Worm (Caenorhabditis elegans): ENCODE data around the gene T05C12.8.
A peak's percentile ranks its signal among the peaks of the same experiment; 100 is the strongest.

T05C12.8 gene

ce11 chrII:8214367-8214766, 24.0 kb upstream of the T05C12.8 start, which contains the start of gene M110.10:
Gene M110.10, minus strand, starts transcription at chrII:8214467.
- no peak for TF ChIP-seq flh-1 (GFP tag; optimal IDR thresholded peaks at IDR 0.05)
- no peak for TF ChIP-seq cnd-1 (tag; optimal IDR thresholded peaks at IDR 0.05)
- no peak for TF ChIP-seq drap-1 (GFP tag; optimal IDR thresholded peaks at IDR 0.05)
- no peak for TF ChIP-seq elt-3 (tag; optimal IDR thresholded peaks at IDR 0.05)
- no peak for TF ChIP-seq lin-13 (tag; optimal IDR thresholded peaks at IDR 0.05)
- TF ChIP-seq ham-2 (GFP tag; optimal IDR thresholded peaks at IDR 0.05) = no peak
- no peak for TF ChIP-seq ceh-83 (GFP tag; optimal IDR thresholded peaks at IDR 0.05)
- TF ChIP-seq lin-32 (GFP tag; optimal IDR thresholded peaks at IDR 0.05) = no peak
- TF ChIP-seq nhr-28 (tag; optimal IDR thresholded peaks at IDR 0.05) = no peak
- no peak for TF ChIP-seq elt-1 (tag; optimal IDR thresholded peaks at IDR 0.05; ENCODE audit: borderline replicate concordance, insufficient read depth)
- no peak for TF ChIP-seq pha-4 (tag; optimal IDR thresholded peaks at IDR 0.05)
- TF ChIP-seq sptf-1 (tag; optimal IDR thresholded peaks at IDR 0.05) = no peak
- no peak for TF ChIP-seq M03D4.4 (tag; optimal IDR thresholded peaks at IDR 0.05)
- no peak for TF ChIP-seq hlh-1 (tag; optimal IDR thresholded peaks at IDR 0.05)
- TF ChIP-seq nhr-237 (tag; optimal IDR thresholded peaks at IDR 0.05) = no peak
- no peak for TF ChIP-seq tbx-8 (GFP tag; optimal IDR thresholded peaks at IDR 0.05)

- TF ChIP-seq lin-32 (GFP tag; optimal IDR thresholded peaks at IDR 0.05) (no peak), bed-3 (GFP tag; optimal IDR thresholded peaks at IDR 0.05) (no peak), snpc-4 (tag; optimal IDR thresholded peaks at IDR 0.05) (no peak), unc-120 (tag; optimal IDR thresholded peaks at IDR 0.05; ENCODE audit: poor library complexity, severe bottlenecking) (no peak), elt-1 (tag; optimal IDR thresholded peaks at IDR 0.05; ENCODE audit: borderline replicate concordance, insufficient read depth) (no peak), mab-5 (tag; optimal IDR thresholded peaks at IDR 0.05) (no peak), ces-1 (GFP tag; optimal IDR thresholded peaks at IDR 0.05) (no peak), blmp-1 (tag; optimal IDR thresholded peaks at IDR 0.05) (no peak), unc-62 (GFP tag; optimal IDR thresholded peaks at IDR 0.05) (no peak), lin-13 (tag; optimal IDR thresholded peaks at IDR 0.05) (no peak), mls-2 (tag; optimal IDR thresholded peaks at IDR 0.05) (no peak), drap-1 (GFP tag; optimal IDR thresholded peaks at IDR 0.05) (no peak), elt-3 (tag; optimal IDR thresholded peaks at IDR 0.05) (no peak), nhr-237 (tag; optimal IDR thresholded peaks at IDR 0.05) (no peak), sptf-1 (tag; optimal IDR thresholded peaks at IDR 0.05) (no peak), zip-8 (tag; optimal IDR thresholded peaks at IDR 0.05) (no peak), tbx-8 (GFP tag; optimal IDR thresholded peaks at IDR 0.05) (no peak), sem-2 (GFP tag; optimal IDR thresholded peaks at IDR 0.05) (no peak)
Observed at ce11 chrII:8212680-8213079, 22.3 kb upstream of the T05C12.8 start, which contains the start of gene twk-3. Gene twk-3, minus strand, starts transcription at chrII:8212780.

ce11 chrII:8209476-8209875, 19.1 kb upstream of the T05C12.8 start, which contains the start of gene M110.8:
Gene M110.8, minus strand, starts transcription at chrII:8209576.
- no peak for TF ChIP-seq nhr-2 (tag; optimal IDR thresholded peaks at IDR 0.05)
- TF ChIP-seq M03D4.4 (tag; optimal IDR thresholded peaks at IDR 0.05) = no peak
- TF ChIP-seq lsy-2 (tag; optimal IDR thresholded peaks at IDR 0.05) = no peak
- TF ChIP-seq lin-32 (GFP tag; optimal IDR thresholded peaks at IDR 0.05) = no peak
- TF ChIP-seq pha-4 (tag; optimal IDR thresholded peaks at IDR 0.05) = no peak

ce11 chrII:8205612-8206011, 15.3 kb upstream of the T05C12.8 start:
- no peak for TF ChIP-seq nhr-237 (tag; optimal IDR thresholded peaks at IDR 0.05)
- TF ChIP-seq sem-2 (GFP tag; optimal IDR thresholded peaks at IDR 0.05) = no peak
- TF ChIP-seq snpc-4 (tag; optimal IDR thresholded peaks at IDR 0.05) = no peak
- TF ChIP-seq ceh-43 (GFP tag; optimal IDR thresholded peaks at IDR 0.05) = no peak
- no peak for TF ChIP-seq bed-3 (GFP tag; optimal IDR thresholded peaks at IDR 0.05)
- TF ChIP-seq drap-1 (GFP tag; optimal IDR thresholded peaks at IDR 0.05) = no peak
- no peak for TF ChIP-seq mep-1 (tag; optimal IDR thresholded peaks at IDR 0.05)
- TF ChIP-seq cnd-1 (tag; optimal IDR thresholded peaks at IDR 0.05) = no peak
- no peak for TF ChIP-seq nhr-76 (tag; optimal IDR thresholded peaks at IDR 0.05)
- no peak for TF ChIP-seq unc-62 (GFP tag; optimal IDR thresholded peaks at IDR 0.05)
- TF ChIP-seq ceh-83 (GFP tag; optimal IDR thresholded peaks at IDR 0.05) = no peak
- TF ChIP-seq lsy-2 (tag; optimal IDR thresholded peaks at IDR 0.05) = no peak
- TF ChIP-seq lin-32 (GFP tag; optimal IDR thresholded peaks at IDR 0.05) = no peak
- TF ChIP-seq flh-1 (GFP tag; optimal IDR thresholded peaks at IDR 0.05) = no peak
- TF ChIP-seq blmp-1 (tag; optimal IDR thresholded peaks at IDR 0.05) = no peak

- peak; percentile 8 for TF ChIP-seq elt-1 (tag; optimal IDR thresholded peaks at IDR 0.05; ENCODE audit: borderline replicate concordance, insufficient read depth)
- TF ChIP-seq M03D4.4 (tag; optimal IDR thresholded peaks at IDR 0.05) = no peak
Observed at ce11 chrII:8204039-8204438, 13.7 kb upstream of the T05C12.8 start, which contains the start of gene col-76. Gene col-76, plus strand, starts transcription at chrII:8204339.

Data from whole organism, mixed stage, embryonic.